Fruit fly (Drosophila melanogaster): ENCODE data around the gene Rpt2.

Gene Rpt2

dm6 chr3R:23958091-23958838 lies 26.9 kb upstream of the Rpt2 start, which contains the start of the genes GluProRS and AP-1sigma (continued):
- TF ChIP-seq bcd (GFP tag; optimal IDR thresholded peaks at IDR 0.05): peak; percentile 92
- peak; percentile 77 for TF ChIP-seq org-1 (GFP tag; optimal IDR thresholded peaks at IDR 0.05)
- TF ChIP-seq CG12155 (GFP tag; optimal IDR thresholded peaks at IDR 0.05): peak; percentile 92
- TF ChIP-seq HLH4C (GFP tag; IDR thresholded peaks at IDR 0.05; ENCODE audit: partially characterized antibody): peak; percentile 90
- TF ChIP-seq CG1603 (tag; optimal IDR thresholded peaks at IDR 0.05): peak; percentile 92
- peak; percentile 14 for TF ChIP-seq Dp (GFP tag; optimal IDR thresholded peaks at IDR 0.05)
- peak; percentile 80 for TF ChIP-seq Vsx1 (GFP tag; optimal IDR thresholded peaks at IDR 0.05)
- peak; percentile 70 for TF ChIP-seq CG17802 (tag; optimal IDR thresholded peaks at IDR 0.05)
- peak; percentile 97 for TF ChIP-seq zfh1 (GFP tag; IDR thresholded peaks at IDR 0.05)
- peak; percentile 92 for TF ChIP-seq Abd-B (GFP tag; optimal IDR thresholded peaks at IDR 0.05)
- peak; percentile 88 for TF ChIP-seq cato (GFP tag; optimal IDR thresholded peaks at IDR 0.05; ENCODE audit: borderline replicate concordance)
- TF ChIP-seq CG10959 (GFP tag; IDR thresholded peaks at IDR 0.05): peak; percentile 93
- TF ChIP-seq CG7786 (GFP tag; optimal IDR thresholded peaks at IDR 0.05): peak; percentile 82
- TF ChIP-seq Ets97D (GFP tag; optimal IDR thresholded peaks at IDR 0.05): peak; percentile 78
- peak; percentile 67 for TF ChIP-seq CG2202 (tag; optimal IDR thresholded peaks at IDR 0.05)
- peak; percentile 83 for TF ChIP-seq CG8388 (GFP tag; optimal IDR thresholded peaks at IDR 0.05)
- peak; percentile 51 for TF ChIP-seq kni (GFP tag; optimal IDR thresholded peaks at IDR 0.05)
- TF ChIP-seq exex (tag; optimal IDR thresholded peaks at IDR 0.05): peak; percentile 58
- TF ChIP-seq pita (GFP tag; optimal IDR thresholded peaks at IDR 0.05): no peak
- peak; percentile 96 for TF ChIP-seq chinmo (GFP tag; IDR thresholded peaks at IDR 0.05; ENCODE audit: partially characterized antibody)
- peak; percentile 22 for TF ChIP-seq nom (GFP tag; optimal IDR thresholded peaks at IDR 0.05)
- TF ChIP-seq CG1233 (GFP tag; optimal IDR thresholded peaks at IDR 0.05): peak; percentile 83
- peak; percentile 97 for TF ChIP-seq CG11247 (GFP tag; IDR thresholded peaks at IDR 0.05)
- TF ChIP-seq Blimp-1 (GFP tag; optimal IDR thresholded peaks at IDR 0.05): peak; percentile 86
- peak; percentile 83 for TF ChIP-seq CG18619 (GFP tag; optimal IDR thresholded peaks at IDR 0.05)
- peak; percentile 86 for TF ChIP-seq CG8944 (GFP tag; optimal IDR thresholded peaks at IDR 0.05)
- peak; percentile 62 for TF ChIP-seq CG12744 (GFP tag; optimal IDR thresholded peaks at IDR 0.05)
- TF ChIP-seq Fer2 (tag; optimal IDR thresholded peaks at IDR 0.05): peak; percentile 82
- no peak for TF ChIP-seq usp (GFP tag; optimal IDR thresholded peaks at IDR 0.05)
- peak; percentile 69 for TF ChIP-seq CG8478 (optimal IDR thresholded peaks at IDR 0.05)
- peak in 1 of 2 experiments; percentile 39 for TF ChIP-seq Hr78 (GFP tag; optimal IDR thresholded peaks at IDR 0.05)
- peak; percentile 86 for TF ChIP-seq Hmr (GFP tag; optimal IDR thresholded peaks at IDR 0.05)
- TF ChIP-seq CG13775 (GFP tag; optimal IDR thresholded peaks at IDR 0.05): peak; percentile 93
- TF ChIP-seq CG3847 (GFP tag; IDR thresholded peaks at IDR 0.05): peak; percentile 96
- TF ChIP-seq CG8359 (GFP tag; optimal IDR thresholded peaks at IDR 0.05; ENCODE audit: borderline replicate concordance): peak; percentile 58
- TF ChIP-seq prd (optimal IDR thresholded peaks at IDR 0.05): no peak
- TF ChIP-seq prd (GFP tag; IDR thresholded peaks at IDR 0.05): peak; percentile 98
- peak; percentile 97 for TF ChIP-seq sisA (GFP tag; IDR thresholded peaks at IDR 0.05)
- TF ChIP-seq Oli (tag; optimal IDR thresholded peaks at IDR 0.05): peak; percentile 83
- TF ChIP-seq D (optimal IDR thresholded peaks at IDR 0.05): no peak
- TF ChIP-seq D (GFP tag; optimal IDR thresholded peaks at IDR 0.05): peak; percentile 75
- peak; percentile 84 for TF ChIP-seq CG13296 (GFP tag; optimal IDR thresholded peaks at IDR 0.05)
- peak; percentile 95 for TF ChIP-seq CG11085 (GFP tag; IDR thresholded peaks at IDR 0.05)
- TF ChIP-seq Xbp1 (GFP tag; optimal IDR thresholded peaks at IDR 0.05): peak; percentile 95
- TF ChIP-seq Sox102F (GFP tag; optimal IDR thresholded peaks at IDR 0.05): peak; percentile 90
- TF ChIP-seq bsh (GFP tag; optimal IDR thresholded peaks at IDR 0.05): peak in 1 of 2 experiments; percentile 87
- TF ChIP-seq Hr51 (GFP tag; optimal IDR thresholded peaks at IDR 0.05): peak; percentile 84 to 88
- peak; percentile 92 for TF ChIP-seq croc (GFP tag; conservative IDR thresholded peaks at IDR 0.05)

All from whole organism, embryonic.